Fruit fly (Drosophila melanogaster) whole organism, embryonic: Measurements from ENCODE around the gene CG9270.

Source experiments
- Aef1 ChIP-seq: fragments of 200-800 bp; sonication (Bioruptor generic); IDR thresholded peaks from 3 replicates; pipeline ENCODE4 v1.3.6; 2022; ENCODE audit warnings: missing biosample characterization, missing genetic modification characterization
- Bdp1 ChIP-seq: fragments of 200-800 bp; sonication (Bioruptor generic); optimal IDR thresholded peaks from 3 replicates; lab custom pipeline; 2016; ENCODE audit warnings: missing biosample characterization, missing genetic modification characterization
- CG10209 ChIP-seq: fragments of 200-800 bp; sonication (Bioruptor generic); optimal IDR thresholded peaks from 3 replicates; lab custom pipeline; 2017; ENCODE audit warnings: missing biosample characterization, mild to moderate bottlenecking, missing genetic modification characterization, missing genetic modification reagents
- CG10274 ChIP-seq: fragments of 200-800 bp; sonication (Bioruptor generic); optimal IDR thresholded peaks from 3 replicates; lab custom pipeline; 2017; ENCODE audit warnings: missing biosample characterization, mild to moderate bottlenecking, missing genetic modification characterization
- CG10321 ChIP-seq: fragments of 200-800 bp; sonication (Bioruptor generic); IDR thresholded peaks from 2 replicates; pipeline ENCODE4 v1.3.6; 2022; ENCODE audit warnings: missing biosample characterization, missing genetic modification characterization
- CG11456 ChIP-seq: fragments of 200-800 bp; sonication (Bioruptor generic); IDR thresholded peaks from 3 replicates; pipeline ENCODE4 v1.3.6; 2022; ENCODE audit warnings: missing biosample characterization, missing genetic modification characterization
- CG12769 ChIP-seq: fragments of 200-800 bp; sonication (Bioruptor generic); optimal IDR thresholded peaks from 2 replicates; lab custom pipeline; 2019; ENCODE audit warnings: missing biosample characterization, mild to moderate bottlenecking, missing genetic modification characterization, moderate library complexity
- CG15479 ChIP-seq: fragments of 200-800 bp; sonication (Bioruptor generic); optimal IDR thresholded peaks from 3 replicates; lab custom pipeline; 2019; ENCODE audit warnings: missing biosample characterization, mild to moderate bottlenecking, missing genetic modification characterization, moderate library complexity
- CG16863 ChIP-seq: fragments of 200-800 bp; sonication (Bioruptor generic); optimal IDR thresholded peaks from 3 replicates; lab custom pipeline; 2016; ENCODE audit warnings: missing biosample characterization, missing genetic modification characterization
- CG17385 ChIP-seq: fragments of 200-800 bp; sonication (Bioruptor generic); optimal IDR thresholded peaks from 3 replicates; lab custom pipeline; 2018; ENCODE audit warnings: missing biosample characterization, mild to moderate bottlenecking, missing genetic modification characterization
- CG31365 ChIP-seq: fragments of 200-800 bp; sonication (Bioruptor generic); optimal IDR thresholded peaks from 2 replicates; lab custom pipeline; 2018; ENCODE audit warnings: missing biosample characterization, mild to moderate bottlenecking, missing genetic modification characterization
- CG32767 ChIP-seq: fragments of 200-800 bp; sonication (Bioruptor generic); IDR thresholded peaks from 2 replicates; pipeline ENCODE4 v1.3.6; 2022; ENCODE audit warnings: missing biosample characterization, missing genetic modification characterization
- CG4282 ChIP-seq: fragments of 200-800 bp; sonication (Bioruptor generic); optimal IDR thresholded peaks from 2 replicates; lab custom pipeline; 2016; ENCODE audit warnings: missing biosample characterization, missing genetic modification characterization
- CG4404 ChIP-seq: fragments of 200-800 bp; sonication (Bioruptor generic); IDR thresholded peaks from 2 replicates; pipeline ENCODE4 v1.3.6; 2022; ENCODE audit warnings: missing biosample characterization, missing genetic modification characterization
- CG4424 ChIP-seq: fragments of 200-800 bp; sonication (Bioruptor generic); optimal IDR thresholded peaks from 3 replicates; lab custom pipeline; 2016; ENCODE audit warnings: missing biosample characterization, missing genetic modification characterization
- CG5180 ChIP-seq: fragments of 200-800 bp; sonication (Bioruptor generic); optimal IDR thresholded peaks from 3 replicates; lab custom pipeline; 2017; ENCODE audit warnings: missing biosample characterization, missing genetic modification characterization, mild to moderate bottlenecking, moderate library complexity, missing genetic modification reagents
- CG7357 ChIP-seq: fragments of 200-800 bp; sonication (Bioruptor generic); IDR thresholded peaks from 3 replicates; pipeline ENCODE4 v1.3.6; 2022; ENCODE audit warnings: missing biosample characterization, missing genetic modification characterization
- CHES-1-like ChIP-seq: fragments of 200-800 bp; sonication (Bioruptor generic); optimal IDR thresholded peaks from 2 replicates; lab custom pipeline; 2016; ENCODE audit warnings: missing biosample characterization, missing genetic modification characterization
- CrebB ChIP-seq: fragments of 200-800 bp; sonication (Bioruptor generic); optimal IDR thresholded peaks from 3 replicates; lab custom pipeline; 2018; ENCODE audit warnings: missing biosample characterization, mild to moderate bottlenecking, missing genetic modification characterization
- Dbx ChIP-seq: fragments of 200-800 bp; sonication (Bioruptor generic); IDR thresholded peaks from 3 replicates; pipeline ENCODE4 v1.3.6; 2022; ENCODE audit warnings: missing biosample characterization, missing genetic modification characterization
- ERR ChIP-seq: fragments of 200-800 bp; sonication (Bioruptor generic); optimal IDR thresholded peaks from 2 replicates; lab custom pipeline; 2016; ENCODE audit warnings: missing biosample characterization, missing genetic modification characterization
- Ets65A ChIP-seq: fragments of 200-800 bp; sonication (Bioruptor generic); peaks from one replicate; lab custom pipeline; 2016; ENCODE audit warnings: missing biosample characterization, missing genetic modification characterization
- GATAe ChIP-seq: fragments of 200-800 bp; sonication (Bioruptor generic); conservative IDR thresholded peaks from 2 replicates; pipeline ENCODE4 v1.3.6; 2022; ENCODE audit warnings: missing biosample characterization, missing genetic modification characterization
- Med ChIP-seq: fragments of 200-800 bp; sonication (Bioruptor generic); peaks from one replicate; lab custom pipeline; 2016; ENCODE audit warnings: missing biosample characterization, missing genetic modification characterization, mild to moderate bottlenecking, inconsistent platforms, moderate library complexity
- Meics ChIP-seq: fragments of 200-800 bp; sonication (Bioruptor generic); optimal IDR thresholded peaks from 2 replicates; lab custom pipeline; 2017; ENCODE audit warnings: missing biosample characterization, mild to moderate bottlenecking, missing genetic modification characterization
- NFAT ChIP-seq: fragments of 200-800 bp; sonication (Bioruptor generic); IDR thresholded peaks from 2 replicates; pipeline ENCODE4 v1.3.6; 2022; ENCODE audit warnings: missing biosample characterization, missing genetic modification characterization
- Opbp ChIP-seq: fragments of 200-800 bp; sonication (Bioruptor generic); IDR thresholded peaks from 3 replicates; pipeline ENCODE4 v1.3.6; 2022; ENCODE audit warnings: missing biosample characterization, missing genetic modification characterization; ENCODE audit not compliant: partially characterized antibody
- ara ChIP-seq: fragments of 200-800 bp; sonication (Bioruptor generic); IDR thresholded peaks from 2 replicates; pipeline ENCODE4 v1.3.6; 2022; ENCODE audit warnings: missing biosample characterization, missing genetic modification characterization
- ase ChIP-seq: fragments of 200-800 bp; sonication (Bioruptor generic); IDR thresholded peaks from 3 replicates; pipeline ENCODE4 v1.3.6; 2022; ENCODE audit warnings: missing biosample characterization, missing genetic modification characterization
- bab2 ChIP-seq: fragments of 200-800 bp; sonication (Bioruptor generic); optimal IDR thresholded peaks from 2 replicates; lab custom pipeline; 2016; ENCODE audit warnings: missing biosample characterization, missing genetic modification characterization
- bbx ChIP-seq: fragments of 200-800 bp; sonication (Bioruptor generic); IDR thresholded peaks from 2 replicates; pipeline ENCODE4 v1.3.6; 2022; ENCODE audit warnings: missing biosample characterization, missing genetic modification characterization; ENCODE audit not compliant: partially characterized antibody
- cad ChIP-seq: fragments of >200 bp; optimal IDR thresholded peaks from 2 replicates; lab custom pipeline; 2017; ENCODE audit warnings: missing biosample characterization, missing genetic modification characterization
- caup ChIP-seq: fragments of 200-800 bp; sonication (Bioruptor generic); optimal IDR thresholded peaks from 3 replicates; lab custom pipeline; 2017; ENCODE audit warnings: missing biosample characterization, mild to moderate bottlenecking, missing genetic modification characterization, moderate library complexity; ENCODE audit not compliant: severe bottlenecking
- croc ChIP-seq: fragments of 200-800 bp; sonication (Bioruptor generic); conservative IDR thresholded peaks from 3 replicates; pipeline ENCODE4 v1.3.6; 2022; ENCODE audit warnings: missing biosample characterization, missing genetic modification characterization
- dan ChIP-seq: fragments of 200-800 bp; sonication (Bioruptor generic); IDR thresholded peaks from 2 replicates; pipeline ENCODE4 v1.3.6; 2022; ENCODE audit warnings: missing biosample characterization, missing genetic modification characterization
- dati ChIP-seq: fragments of 200-800 bp; sonication (Bioruptor generic); IDR thresholded peaks from 2 replicates; pipeline ENCODE4 v1.3.6; 2022; ENCODE audit warnings: missing biosample characterization, missing genetic modification characterization
- eyg ChIP-seq: fragments of 200-800 bp; sonication (Bioruptor generic); optimal IDR thresholded peaks from 3 replicates; lab custom pipeline; 2016; ENCODE audit warnings: missing biosample characterization, missing genetic modification characterization
- fd64A ChIP-seq: fragments of 200-800 bp; sonication (Bioruptor generic); optimal IDR thresholded peaks from 3 replicates; lab custom pipeline; 2018; ENCODE audit warnings: missing biosample characterization, mild to moderate bottlenecking, missing genetic modification characterization
- gfzf ChIP-seq: fragments of 200-800 bp; sonication (Bioruptor generic); optimal IDR thresholded peaks from 2 replicates; lab custom pipeline; 2016; ENCODE audit warnings: missing biosample characterization, mild to moderate bottlenecking, missing genetic modification characterization, moderate library complexity
- grn ChIP-seq: fragments of 200-800 bp; sonication (Bioruptor generic); optimal IDR thresholded peaks from 3 replicates; lab custom pipeline; 2017; ENCODE audit warnings: missing biosample characterization, missing genetic modification characterization
- gt ChIP-seq: fragments of 200-800 bp; sonication (Bioruptor generic); IDR thresholded peaks from 2 replicates; pipeline ENCODE4 v1.3.6; 2022; ENCODE audit warnings: missing biosample characterization, missing genetic modification characterization
- h ChIP-seq: fragments of >200 bp; optimal IDR thresholded peaks from 2 replicates; lab custom pipeline; 2017
- insv ChIP-seq, 2 experiments: fragments of 200-800 bp; sonication (Bioruptor generic); optimal IDR thresholded peaks; 3 replicates each; lab custom pipeline; 2016 to 2018; ENCODE audit warnings: missing biosample characterization in 2 of 2, missing genetic modification characterization in 2 of 2
- oc ChIP-seq: fragments of 200-800 bp; sonication (Bioruptor generic); optimal IDR thresholded peaks from 2 replicates; lab custom pipeline; 2018; ENCODE audit warnings: missing biosample characterization, mild to moderate bottlenecking, missing genetic modification characterization, moderate library complexity
- otp ChIP-seq: fragments of 200-800 bp; sonication (Bioruptor generic); IDR thresholded peaks from 3 replicates; pipeline ENCODE4, ENCODE4 v1.3.6; 2022; ENCODE audit warnings: missing biosample characterization, missing genetic modification characterization
- psq ChIP-seq: fragments of 200-800 bp; sonication (Bioruptor generic); optimal IDR thresholded peaks from 2 replicates; lab custom pipeline; 2017; ENCODE audit warnings: missing biosample characterization, missing genetic modification characterization
- row ChIP-seq: fragments of 200-800 bp; sonication (Bioruptor generic); IDR thresholded peaks from 3 replicates; pipeline ENCODE4 v1.3.6; 2022; ENCODE audit warnings: missing biosample characterization, missing genetic modification characterization
- schlank ChIP-seq: fragments of 200-800 bp; sonication (Bioruptor generic); optimal IDR thresholded peaks from 2 replicates; lab custom pipeline; 2018; ENCODE audit warnings: missing biosample characterization, mild to moderate bottlenecking, missing genetic modification characterization
- sd ChIP-seq: fragments of 200-800 bp; sonication (Bioruptor generic); optimal IDR thresholded peaks from 3 replicates; lab custom pipeline; 2018; ENCODE audit warnings: missing biosample characterization, mild to moderate bottlenecking, missing genetic modification characterization, moderate library complexity
- so ChIP-seq: fragments of 200-800 bp; sonication (Bioruptor generic); IDR thresholded peaks from 3 replicates; pipeline ENCODE4 v1.3.6; 2022; ENCODE audit warnings: missing biosample characterization, missing genetic modification characterization
- toy ChIP-seq: fragments of 200-800 bp; sonication (Bioruptor generic); IDR thresholded peaks from 2 replicates; pipeline ENCODE4 v1.3.6; 2022; ENCODE audit warnings: missing biosample characterization, missing genetic modification characterization
- zen ChIP-seq: fragments of 200-800 bp; sonication (Bioruptor generic); optimal IDR thresholded peaks from 3 replicates; lab custom pipeline; 2018; ENCODE audit warnings: missing biosample characterization, mild to moderate bottlenecking, missing genetic modification characterization, moderate library complexity
- zf30C ChIP-seq: fragments of 200-800 bp; sonication (Bioruptor generic); optimal IDR thresholded peaks from 3 replicates; lab custom pipeline; 2018; ENCODE audit warnings: missing biosample characterization, mild to moderate bottlenecking, missing genetic modification characterization

Gene CG9270

DNA sequence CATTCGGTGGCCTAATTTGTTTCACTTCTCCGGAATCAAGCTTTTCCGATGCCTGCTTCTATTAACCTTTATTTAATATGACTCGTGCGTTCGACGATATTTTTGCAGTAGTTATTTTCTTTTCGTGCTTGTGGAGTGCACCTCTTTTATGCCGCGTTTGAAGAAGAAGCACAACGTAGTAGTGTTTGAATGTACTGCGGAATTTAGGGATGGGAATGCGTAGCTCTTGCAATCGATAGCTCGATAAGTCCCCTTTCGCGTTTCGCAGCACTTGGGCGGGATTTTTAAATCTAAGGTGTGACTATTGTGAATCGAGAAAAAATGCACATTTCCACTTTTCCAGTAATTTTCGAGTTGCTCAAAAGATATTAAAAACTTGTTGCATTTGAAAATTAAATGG, 15.2 kb downstream of the CG9270 start, which contains the start of the genes CG43739 and sky (continued):
- TF ChIP-seq CHES-1-like (GFP tag; lab: Kevin White, UChicago), result peak; percentile 59
- no peak for TF ChIP-seq grn (GFP tag; lab: Kevin White, UChicago)
- no peak for TF ChIP-seq otp (GFP tag; lab: Robert Waterston, UW)
- peak; percentile 20 for TF ChIP-seq bab2 (GFP tag; lab: Kevin White, UChicago)
- TF ChIP-seq CG11456 (GFP tag; lab: Robert Waterston, UW), result peak; percentile 46; the same call in 1 of the 3 replicates
- TF ChIP-seq h (lab: Kevin White, UChicago), result no peak
- TF ChIP-seq zf30C, result no peak
- TF ChIP-seq CG4282 (GFP tag; lab: Kevin White, UChicago), result no peak
- no peak for TF ChIP-seq fd64A (GFP tag; lab: Kevin White, UChicago)
- peak; percentile 40 for TF ChIP-seq ERR (GFP tag; lab: Kevin White, UChicago)
- no peak for TF ChIP-seq CG10274 (GFP tag; lab: Kevin White, UChicago)
- TF ChIP-seq Meics (GFP tag; lab: Kevin White, UChicago), result no peak
- no peak for TF ChIP-seq cad (GFP tag; lab: Kevin White, UChicago)
- TF ChIP-seq toy (GFP tag; lab: Robert Waterston, UW), result no peak
- no peak for TF ChIP-seq CG31365
- TF ChIP-seq Ets65A (GFP tag; lab: Kevin White, UChicago), result peak; percentile 85
- no peak for TF ChIP-seq so
- TF ChIP-seq insv (GFP tag; optimal IDR thresholded peaks at IDR 0.05; lab: Kevin White, UChicago), result no peak
- no peak for TF ChIP-seq CG32767 (GFP tag; lab: Robert Waterston, UW)
- no peak for TF ChIP-seq oc (tag; lab: Kevin White, UChicago)
- no peak for TF ChIP-seq CG4404 (GFP tag; lab: Robert Waterston, UW)
- TF ChIP-seq CG10209 (GFP tag; lab: Kevin White, UChicago), result peak; percentile 4
- TF ChIP-seq GATAe (GFP tag; lab: Robert Waterston, UW), result no peak
- TF ChIP-seq CG10321, result no peak
- TF ChIP-seq eyg (GFP tag; lab: Kevin White, UChicago), result no peak
- TF ChIP-seq ara, result no peak
- peak; percentile 52 for TF ChIP-seq CG5180 (GFP tag; lab: Kevin White, UChicago)
- TF ChIP-seq row (GFP tag; lab: Robert Waterston, UW), result peak; percentile 47; the same call in 2 of the 3 replicates
- TF ChIP-seq zen (tag; lab: Kevin White, UChicago), result no peak
- no peak for TF ChIP-seq caup (GFP tag; lab: Kevin White, UChicago)
- no peak for TF ChIP-seq gt (GFP tag; lab: Robert Waterston, UW)
- TF ChIP-seq ase (GFP tag; lab: Robert Waterston, UW), result no peak
- TF ChIP-seq CG7357, result no peak
- peak; percentile 97 for TF ChIP-seq CG17385 (GFP tag; lab: Kevin White, UChicago)
- peak; percentile 100 for TF ChIP-seq sd (tag; lab: Kevin White, UChicago)
- TF ChIP-seq Bdp1, result no peak
- TF ChIP-seq dan (GFP tag; lab: Robert Waterston, UW), result no peak
- peak; percentile 90 for TF ChIP-seq Med (GFP tag; lab: Kevin White, UChicago)
- no peak for TF ChIP-seq CrebB
- peak; percentile 41 for TF ChIP-seq gfzf (GFP tag; lab: Kevin White, UChicago)
- TF ChIP-seq CG16863 (GFP tag; lab: Kevin White, UChicago), result no peak
- TF ChIP-seq Opbp (GFP tag; lab: Robert Waterston, UW), result peak; percentile 85
- TF ChIP-seq Aef1, result no peak
- TF ChIP-seq CG4424 (GFP tag; lab: Kevin White, UChicago), result peak; percentile 52
- TF ChIP-seq croc (GFP tag; lab: Robert Waterston, UW), result no peak
- peak; percentile 24 for TF ChIP-seq CG12769 (tag; lab: Kevin White, UChicago)
- TF ChIP-seq CG15479, result no peak
- no peak for TF ChIP-seq psq
- TF ChIP-seq dati (GFP tag; lab: Robert Waterston, UW), result no peak
- TF ChIP-seq schlank (tag; lab: Kevin White, UChicago), result no peak
- TF ChIP-seq NFAT (GFP tag; lab: Robert Waterston, UW), result no peak
- peak; percentile 48; the same call in 1 of the 3 replicates for TF ChIP-seq Dbx (GFP tag; lab: Robert Waterston, UW)
- TF ChIP-seq bbx (GFP tag; lab: Robert Waterston, UW), result peak; percentile 95
